Worm (Caenorhabditis elegans) whole organism, L4/young adult: ENCODE measurements around the gene ZK354.9.

Experiments
- W03F9.2 ChIP-seq: fragments of 150-350 bp; optimal IDR thresholded peaks from 2 replicates; lab custom pipeline; 2014; ENCODE audit warnings: missing biosample characterization, missing genetic modification characterization
- dao-5 ChIP-seq: sonication (generic microtip); optimal IDR thresholded peaks from 2 replicates; lab custom pipeline; 2016; ENCODE audit warnings: missing genotype, missing genetic modification characterization, moderate library complexity, missing compliant biosample characterization
- him-1 ChIP-seq: sonication (generic microtip); optimal IDR thresholded peaks from 2 replicates; lab custom pipeline; 2016; ENCODE audit warnings: missing genotype, missing genetic modification reagents, missing genetic modification characterization, missing compliant biosample characterization

DNA sequence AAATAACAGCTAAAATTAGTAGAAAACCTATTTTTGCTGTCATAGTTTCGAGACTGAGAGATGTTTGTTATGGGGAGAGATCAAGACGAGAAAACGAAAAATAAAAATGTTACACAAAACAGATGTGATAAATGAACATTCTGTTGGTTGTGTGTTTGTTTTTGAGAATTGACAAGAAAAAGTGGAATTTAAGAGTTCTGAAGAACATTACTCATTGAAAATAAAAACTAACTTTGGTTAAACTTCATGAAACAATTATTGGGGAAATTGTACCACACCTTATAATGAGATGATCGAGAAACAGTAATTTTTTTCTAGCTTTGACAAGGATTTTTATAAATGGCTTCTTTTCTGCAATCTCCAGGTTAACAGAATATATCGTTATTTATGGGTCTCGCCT is 45.4 kb upstream of the ZK354.9 start, which contains the start of gene Y4C6B.7:
- TF ChIP-seq dao-5 (tag; lab: Kevin White, UChicago): no peak
- TF ChIP-seq him-1 (tag; lab: Kevin White, UChicago): no peak
- TF ChIP-seq W03F9.2 (tag; lab: Kevin White, UChicago): no peak
